Worm (Caenorhabditis elegans) whole organism, late embryonic: ENCODE data around the gene ZC84.7.
A peak's percentile ranks its signal among the peaks of the same experiment; 100 is the strongest.

Source experiments
- C08G9.2 ChIP-seq: sonication (generic microtip); optimal IDR thresholded peaks from 2 replicates; lab custom pipeline; 2016; ENCODE audit warnings: mild to moderate bottlenecking, missing genetic modification characterization, moderate library complexity, missing compliant biosample characterization
- Y22D7AL.16 ChIP-seq: sonication (generic microtip); optimal IDR thresholded peaks from 2 replicates; lab custom pipeline; 2016; ENCODE audit warnings: missing genetic modification characterization, missing compliant biosample characterization
- ceh-19 ChIP-seq: fragments of 200-800 bp; sonication (Bioruptor generic); optimal IDR thresholded peaks from 2 replicates; lab custom pipeline; 2018; ENCODE audit warnings: mild to moderate bottlenecking, missing genetic modification characterization, missing compliant biosample characterization
- ceh-2 ChIP-seq: sonication (generic microtip); optimal IDR thresholded peaks from 2 replicates; lab custom pipeline; 2016; ENCODE audit warnings: missing genotype, missing genetic modification characterization, missing compliant biosample characterization
- ceh-22 ChIP-seq: sonication (generic microtip); optimal IDR thresholded peaks from 2 replicates; lab custom pipeline; 2017; ENCODE audit warnings: missing biosample characterization, missing genetic modification characterization
- ceh-24 ChIP-seq: sonication (generic microtip); optimal IDR thresholded peaks from 2 replicates; lab custom pipeline; 2016; ENCODE audit warnings: mild to moderate bottlenecking, missing genetic modification characterization, missing compliant biosample characterization
- ceh-30 ChIP-seq: fragments of 150-350 bp; optimal IDR thresholded peaks from 2 replicates; lab custom pipeline; 2014; ENCODE audit warnings: missing biosample characterization, missing genetic modification characterization
- ceh-31 ChIP-seq: sonication (generic microtip); optimal IDR thresholded peaks from 2 replicates; lab custom pipeline; 2016; ENCODE audit warnings: missing genetic modification characterization, missing compliant biosample characterization
- ceh-34 ChIP-seq: sonication (generic microtip); optimal IDR thresholded peaks from 2 replicates; lab custom pipeline; 2016; ENCODE audit warnings: mild to moderate bottlenecking, missing genetic modification characterization, missing compliant biosample characterization
- ceh-48 ChIP-seq: sonication (generic microtip); optimal IDR thresholded peaks from 2 replicates; lab custom pipeline; 2016; ENCODE audit warnings: missing genetic modification characterization, inconsistent platforms, missing compliant biosample characterization
- ceh-6 ChIP-seq: fragments of 200-800 bp; sonication (Bioruptor generic); optimal IDR thresholded peaks from 2 replicates; lab custom pipeline; 2018; ENCODE audit warnings: mild to moderate bottlenecking, missing genetic modification characterization, missing compliant biosample characterization
- che-1 ChIP-seq: sonication (generic microtip); optimal IDR thresholded peaks from 2 replicates; lab custom pipeline; 2016; ENCODE audit warnings: mild to moderate bottlenecking, missing genetic modification characterization, missing compliant biosample characterization
- dmd-4 ChIP-seq: sonication (generic microtip); optimal IDR thresholded peaks from 2 replicates; lab custom pipeline; 2016; ENCODE audit warnings: borderline replicate concordance, missing genetic modification characterization, missing compliant biosample characterization
- elt-2 ChIP-seq: sonication (generic microtip); optimal IDR thresholded peaks from 2 replicates; lab custom pipeline; 2016; ENCODE audit warnings: missing genetic modification reagents, missing genetic modification characterization, missing compliant biosample characterization
- ets-4 ChIP-seq: sonication (generic microtip); optimal IDR thresholded peaks from 2 replicates; lab custom pipeline; 2016; ENCODE audit warnings: missing genetic modification characterization, missing compliant biosample characterization
- eyg-1 ChIP-seq: sonication (generic microtip); optimal IDR thresholded peaks from 2 replicates; lab custom pipeline; 2016; ENCODE audit warnings: missing genotype, missing genetic modification characterization, missing compliant biosample characterization
- fkh-6 ChIP-seq: sonication (generic microtip); optimal IDR thresholded peaks from 2 replicates; lab custom pipeline; 2016; ENCODE audit warnings: missing genetic modification characterization, missing compliant biosample characterization
- hlh-13 ChIP-seq: fragments of 200-800 bp; sonication (Bioruptor generic); optimal IDR thresholded peaks from 2 replicates; lab custom pipeline; 2018; ENCODE audit warnings: mild to moderate bottlenecking, missing genetic modification characterization, missing compliant biosample characterization
- hlh-15 ChIP-seq: sonication (generic microtip); optimal IDR thresholded peaks from 2 replicates; lab custom pipeline; 2016; ENCODE audit warnings: missing genetic modification characterization, missing compliant biosample characterization
- hlh-30 ChIP-seq: sonication (generic microtip); optimal IDR thresholded peaks from 2 replicates; lab custom pipeline; 2017; ENCODE audit warnings: antibody characterized with exemption, missing genetic modification characterization, missing compliant biosample characterization; ENCODE audit not compliant: insufficient read depth
- hlh-6 ChIP-seq: sonication (generic microtip); optimal IDR thresholded peaks from 2 replicates; lab custom pipeline; 2016; ENCODE audit warnings: missing genotype, missing genetic modification characterization, missing compliant biosample characterization
- hlh-8 ChIP-seq: sonication (generic microtip); optimal IDR thresholded peaks from 2 replicates; lab custom pipeline; 2016; ENCODE audit warnings: missing genotype, missing genetic modification characterization, missing compliant biosample characterization
- lim-6 ChIP-seq: sonication (generic microtip); optimal IDR thresholded peaks from 2 replicates; lab custom pipeline; 2016; ENCODE audit warnings: missing genetic modification characterization, missing compliant biosample characterization
- lin-11 ChIP-seq: fragments of 200-800 bp; sonication (Bioruptor generic); optimal IDR thresholded peaks from 2 replicates; lab custom pipeline; 2018; ENCODE audit warnings: mild to moderate bottlenecking, missing genetic modification characterization, missing compliant biosample characterization
- madf-2 ChIP-seq: sonication (generic microtip); optimal IDR thresholded peaks from 2 replicates; lab custom pipeline; 2017; ENCODE audit warnings: missing genetic modification characterization, missing compliant biosample characterization
- npax-4 ChIP-seq: sonication (generic microtip); optimal IDR thresholded peaks from 2 replicates; lab custom pipeline; 2016; ENCODE audit warnings: missing genetic modification characterization, missing compliant biosample characterization
- odd-2 ChIP-seq: sonication (generic microtip); optimal IDR thresholded peaks from 2 replicates; lab custom pipeline; 2017; ENCODE audit warnings: antibody characterized with exemption, mild to moderate bottlenecking, missing genetic modification characterization, missing compliant biosample characterization
- pag-3 ChIP-seq: sonication (generic microtip); optimal IDR thresholded peaks from 2 replicates; lab custom pipeline; 2016; ENCODE audit warnings: missing compliant biosample characterization, missing genetic modification characterization, borderline replicate concordance
- pat-9 ChIP-seq: fragments of 200-800 bp; sonication (Bioruptor generic); optimal IDR thresholded peaks from 2 replicates; lab custom pipeline; 2018; ENCODE audit warnings: mild to moderate bottlenecking, missing genetic modification characterization, moderate library complexity, missing compliant biosample characterization
- pax-1 ChIP-seq: fragments of 150-350 bp; optimal IDR thresholded peaks from 2 replicates; lab custom pipeline; 2014; ENCODE audit warnings: missing biosample characterization, missing genetic modification characterization
- pha-4 ChIP-seq: fragments of 150-350 bp; optimal IDR thresholded peaks from 2 replicates; lab custom pipeline; 2018; ENCODE audit warnings: missing biosample characterization, missing genetic modification reagents, missing genetic modification characterization
- pros-1 ChIP-seq: fragments of 150-350 bp; optimal IDR thresholded peaks from 2 replicates; lab custom pipeline; 2014; ENCODE audit warnings: missing biosample characterization, missing genetic modification reagents, missing genetic modification characterization
- ref-2 ChIP-seq: sonication (generic microtip); optimal IDR thresholded peaks from 2 replicates; lab custom pipeline; 2016; ENCODE audit warnings: missing genetic modification characterization, missing compliant biosample characterization
- rnt-1 ChIP-seq: sonication (generic microtip); optimal IDR thresholded peaks from 2 replicates; lab custom pipeline; 2016; ENCODE audit warnings: missing genetic modification characterization, missing compliant biosample characterization
- sox-2 ChIP-seq: fragments of 200-800 bp; sonication (Bioruptor generic); IDR thresholded peaks from 2 replicates; pipeline ENCODE4 v1.3.6; 2022; ENCODE audit warnings: missing genetic modification reagents, missing genetic modification characterization, missing compliant biosample characterization
- syd-9 ChIP-seq: sonication (generic microtip); optimal IDR thresholded peaks from 2 replicates; lab custom pipeline; 2016; ENCODE audit warnings: mild to moderate bottlenecking, missing genetic modification characterization, moderate library complexity, missing compliant biosample characterization
- tbx-2 ChIP-seq: sonication (generic microtip); optimal IDR thresholded peaks from 2 replicates; lab custom pipeline; 2016; ENCODE audit warnings: missing genetic modification characterization, missing compliant biosample characterization
- ttx-3 ChIP-seq: sonication (generic microtip); optimal IDR thresholded peaks from 2 replicates; lab custom pipeline; 2016; ENCODE audit warnings: missing genetic modification reagents, missing genetic modification characterization, missing compliant biosample characterization
- unc-3 ChIP-seq, 2 experiments: fragments of 200-800 bp in 1 of 2; sonication (Bioruptor generic) in 1 of 2; sonication (generic microtip) in 1 of 2; conservative IDR thresholded peaks in 1 of 2; optimal IDR thresholded peaks in 1 of 2; 2 replicates each; pipeline versions ENCODE4 v1.3.6 to Lab custom; 2016 to 2022; ENCODE audit warnings: missing compliant biosample characterization in 2 of 2, missing genetic modification characterization in 2 of 2, missing genetic modification reagents in 1 of 2
- unc-42 ChIP-seq: sonication (generic microtip); optimal IDR thresholded peaks from 2 replicates; lab custom pipeline; 2016; ENCODE audit warnings: missing genotype, missing genetic modification characterization, missing compliant biosample characterization
- unc-55 ChIP-seq: sonication (generic microtip); optimal IDR thresholded peaks from 2 replicates; lab custom pipeline; 2017; ENCODE audit warnings: missing biosample characterization, missing genetic modification reagents, missing genetic modification characterization
- unc-86 ChIP-seq: sonication (generic microtip); optimal IDR thresholded peaks from 2 replicates; lab custom pipeline; 2016; ENCODE audit warnings: missing genetic modification characterization, missing compliant biosample characterization

Gene ZC84.7

ce11 chrIII:9176008-9176407 lies 9.8 kb upstream of the ZC84.7 start:
- TF ChIP-seq ceh-48 (tag; lab: Kevin White, UChicago) (no peak), unc-3 (GFP tag; conservative IDR thresholded peaks at IDR 0.05; lab: Robert Waterston, UW) (no peak), unc-3 (tag; optimal IDR thresholded peaks at IDR 0.05; lab: Kevin White, UChicago) (no peak), ceh-2 (tag; lab: Kevin White, UChicago) (no peak), ref-2 (no peak), lin-11 (tag; lab: Kevin White, UChicago) (no peak), syd-9 (tag; lab: Kevin White, UChicago) (peak; percentile 22)
- TF ChIP-seq, all 69 proteins: peak for 1

ce11 chrIII:9177874-9178273 lies 7.9 kb upstream of the ZC84.7 start:
- TF ChIP-seq unc-55 (GFP tag; lab: Kevin White, UChicago) (peak; percentile 44), hlh-30 (tag; lab: Kevin White, UChicago) (no peak)

ce11 chrIII:9181246-9181645 lies 4.6 kb upstream of the ZC84.7 start, which contains the start of gene tax-4:
Gene tax-4, plus strand, starts transcription at chrIII:9181546.
- TF ChIP-seq unc-86 (tag; lab: Kevin White, UChicago): no peak
- no peak for TF ChIP-seq pag-3 (tag; lab: Kevin White, UChicago)
- TF ChIP-seq pha-4 (tag; lab: Kevin White, UChicago): no peak
- no peak for TF ChIP-seq unc-3 (GFP tag; conservative IDR thresholded peaks at IDR 0.05; lab: Robert Waterston, UW)
- TF ChIP-seq unc-3 (tag; optimal IDR thresholded peaks at IDR 0.05; lab: Kevin White, UChicago): no peak
- TF ChIP-seq pat-9 (tag; lab: Kevin White, UChicago): no peak
- TF ChIP-seq Y22D7AL.16 (tag; lab: Kevin White, UChicago): no peak
- TF ChIP-seq ceh-24 (tag; lab: Kevin White, UChicago): no peak
- TF ChIP-seq hlh-13 (GFP tag; lab: Kevin White, UChicago): no peak

- TF ChIP-seq npax-4 (tag; lab: Kevin White, UChicago) (no peak), ceh-24 (tag; lab: Kevin White, UChicago) (no peak), lim-6 (tag; lab: Kevin White, UChicago) (no peak), ceh-31 (peak; percentile 62), eyg-1 (tag; lab: Kevin White, UChicago) (no peak), unc-42 (tag; lab: Kevin White, UChicago) (peak; percentile 69), ceh-19 (GFP tag; lab: Kevin White, UChicago) (no peak), ceh-30 (tag; lab: Kevin White, UChicago) (no peak), che-1 (peak; percentile 9), fkh-6 (tag; lab: Kevin White, UChicago) (peak; percentile 19), hlh-8 (tag; lab: Kevin White, UChicago) (peak; percentile 71), pag-3 (tag; lab: Kevin White, UChicago) (no peak), ceh-22 (tag; lab: Kevin White, UChicago) (no peak), hlh-15 (tag; lab: Kevin White, UChicago) (no peak), ceh-34 (tag; lab: Kevin White, UChicago) (peak; percentile 8), tbx-2 (tag; lab: Kevin White, UChicago) (peak; percentile 41), pros-1 (tag; lab: Kevin White, UChicago) (no peak), rnt-1 (tag; lab: Kevin White, UChicago) (peak; percentile 27), ets-4 (tag; lab: Kevin White, UChicago) (no peak), sox-2 (GFP tag; lab: Robert Waterston, UW) (no peak), odd-2 (tag; lab: Kevin White, UChicago) (no peak), elt-2 (no peak), madf-2 (tag; lab: Kevin White, UChicago) (no peak), ceh-6 (GFP tag; lab: Kevin White, UChicago) (no peak), unc-86 (tag; lab: Kevin White, UChicago) (no peak), dmd-4 (tag; lab: Kevin White, UChicago) (no peak), C08G9.2 (peak; percentile 58), ttx-3 (tag; lab: Kevin White, UChicago) (no peak), pax-1 (tag; lab: Kevin White, UChicago) (no peak), hlh-6 (no peak)
- TF ChIP-seq, all 69 proteins: peak for 9
These were observed 5.3 kb downstream of the ZC84.7 start, which contains the start of gene cls-3 for ce11 chrIII:9191091-9191490. Gene cls-3, minus strand, starts transcription at chrIII:9191109.
